Worm (Caenorhabditis elegans): ENCODE measurements around the gene pdf-2.

pdf-2 gene

ce11 chrX:2144236-2144635, 18.9 kb upstream of the pdf-2 start:
- no peak for TF ChIP-seq nhr-232 (tag; optimal IDR thresholded peaks at IDR 0.05)
- no peak for TF ChIP-seq pha-4 (tag; optimal IDR thresholded peaks at IDR 0.05)
- TF ChIP-seq ceh-48 (tag; optimal IDR thresholded peaks at IDR 0.05), result no peak
- TF ChIP-seq ztf-16 (tag; optimal IDR thresholded peaks at IDR 0.05), result no peak
- no peak for TF ChIP-seq lim-6 (tag; optimal IDR thresholded peaks at IDR 0.05)
- no peak for TF ChIP-seq hlh-30 (tag; optimal IDR thresholded peaks at IDR 0.05; ENCODE audit: insufficient read depth)
- TF ChIP-seq ceh-45 (GFP tag; IDR thresholded peaks at IDR 0.05), result no peak
- TF ChIP-seq ceh-14 (tag; optimal IDR thresholded peaks at IDR 0.05), result no peak
- TF ChIP-seq hlh-8 (tag; optimal IDR thresholded peaks at IDR 0.05), result no peak
- no peak for TF ChIP-seq gmeb-2 (tag; optimal IDR thresholded peaks at IDR 0.05)
- no peak for TF ChIP-seq odd-2 (tag; optimal IDR thresholded peaks at IDR 0.05)
- no peak for TF ChIP-seq pqm-1 (tag; optimal IDR thresholded peaks at IDR 0.05)
- TF ChIP-seq fax-1 (tag; optimal IDR thresholded peaks at IDR 0.05), result no peak
- no peak for TF ChIP-seq ceh-19 (GFP tag; optimal IDR thresholded peaks at IDR 0.05)
- no peak for TF ChIP-seq nfya-1 (tag; optimal IDR thresholded peaks at IDR 0.05)
- TF ChIP-seq F13H6.1 (tag; optimal IDR thresholded peaks at IDR 0.05), result no peak
- no peak for TF ChIP-seq rnt-1 (tag; optimal IDR thresholded peaks at IDR 0.05)
- no peak for TF ChIP-seq unc-42 (tag; optimal IDR thresholded peaks at IDR 0.05)
- TF ChIP-seq ceh-34 (tag; optimal IDR thresholded peaks at IDR 0.05), result no peak
- TF ChIP-seq unc-3 (GFP tag; conservative IDR thresholded peaks at IDR 0.05), result no peak
- no peak for TF ChIP-seq unc-3 (tag; optimal IDR thresholded peaks at IDR 0.05)

- TF ChIP-seq tbx-7 (tag; optimal IDR thresholded peaks at IDR 0.05) (no peak), F13H6.1 (tag; optimal IDR thresholded peaks at IDR 0.05) (no peak), ztf-16 (tag; optimal IDR thresholded peaks at IDR 0.05) (no peak), ama-1 (optimal IDR thresholded peaks at IDR 0.05) (no peak), ceh-24 (tag; optimal IDR thresholded peaks at IDR 0.05) (no peak), dmd-4 (tag; optimal IDR thresholded peaks at IDR 0.05; ENCODE audit: borderline replicate concordance) (no peak), ceh-34 (tag; optimal IDR thresholded peaks at IDR 0.05) (no peak), sox-4 (tag; optimal IDR thresholded peaks at IDR 0.05) (no peak), syd-9 (tag; optimal IDR thresholded peaks at IDR 0.05) (no peak), npax-4 (tag; optimal IDR thresholded peaks at IDR 0.05) (no peak), fkh-10 (GFP tag; optimal IDR thresholded peaks at IDR 0.05) (no peak), sox-2 (GFP tag; IDR thresholded peaks at IDR 0.05) (no peak), tbx-2 (tag; optimal IDR thresholded peaks at IDR 0.05) (no peak), T23F11.4 (GFP tag; optimal IDR thresholded peaks at IDR 0.05) (no peak), pax-1 (tag; optimal IDR thresholded peaks at IDR 0.05) (no peak), hlh-30 (tag; optimal IDR thresholded peaks at IDR 0.05; ENCODE audit: insufficient read depth) (no peak), pha-4 (tag; optimal IDR thresholded peaks at IDR 0.05) (no peak), C08G9.2 (tag; optimal IDR thresholded peaks at IDR 0.05) (no peak)
Measured at ce11 chrX:2144875-2145274, 18.3 kb upstream of the pdf-2 start.

ce11 chrX:2145629-2146028, 17.6 kb upstream of the pdf-2 start, which contains the start of gene dpy-3:
Gene dpy-3, minus strand, starts transcription at chrX:2145647.
- TF ChIP-seq fkh-10 (GFP tag; optimal IDR thresholded peaks at IDR 0.05) (no peak), T23F11.4 (GFP tag; optimal IDR thresholded peaks at IDR 0.05) (no peak), pag-3 (tag; optimal IDR thresholded peaks at IDR 0.05; ENCODE audit: borderline replicate concordance) (no peak), K09A11.1 (tag; optimal IDR thresholded peaks at IDR 0.05; ENCODE audit: insufficient read depth) (no peak), unc-86 (tag; optimal IDR thresholded peaks at IDR 0.05) (no peak), ceh-2 (tag; optimal IDR thresholded peaks at IDR 0.05) (no peak), pros-1 (tag; optimal IDR thresholded peaks at IDR 0.05) (no peak), pat-9 (tag; optimal IDR thresholded peaks at IDR 0.05) (no peak), dmd-4 (tag; optimal IDR thresholded peaks at IDR 0.05; ENCODE audit: borderline replicate concordance) (no peak), dve-1 (tag; optimal IDR thresholded peaks at IDR 0.05) (no peak), che-1 (tag; optimal IDR thresholded peaks at IDR 0.05) (no peak)

Data from whole organism, late embryonic.